Worm (Caenorhabditis elegans): ENCODE results near the gene unc-32.
A peak's percentile ranks its signal among the peaks of the same experiment; 100 is the strongest.

unc-32 gene

ce11 chrIII:8919784-8920183 is 14.4 kb downstream of the unc-32 start, which contains the start of gene ZK637.15:
Gene ZK637.15, plus strand, starts transcription at chrIII:8920084.
- TF ChIP-seq ref-1 (GFP tag; conservative IDR thresholded peaks at IDR 0.05), result no peak
- no peak for TF ChIP-seq cog-1 (tag; optimal IDR thresholded peaks at IDR 0.05)
- TF ChIP-seq klf-2 (GFP tag; conservative IDR thresholded peaks at IDR 0.05), result no peak
- TF ChIP-seq med-1 (GFP tag; optimal IDR thresholded peaks at IDR 0.05; ENCODE audit: insufficient read depth), result no peak
- TF ChIP-seq T22C8.4 (GFP tag; IDR thresholded peaks at IDR 0.05), result no peak
- no peak for TF ChIP-seq ztf-23 (GFP tag; IDR thresholded peaks at IDR 0.05)
- no peak for TF ChIP-seq flt-1 (GFP tag; IDR thresholded peaks at IDR 0.05)
- TF ChIP-seq ztf-29 (GFP tag; IDR thresholded peaks at IDR 0.05), result no peak
- TF ChIP-seq tab-1 (GFP tag; IDR thresholded peaks at IDR 0.05), result no peak

- no peak for TF ChIP-seq med-1 (GFP tag; optimal IDR thresholded peaks at IDR 0.05; ENCODE audit: insufficient read depth)
- TF ChIP-seq tab-1 (GFP tag; IDR thresholded peaks at IDR 0.05), result no peak
These were observed 16.6 kb downstream of the unc-32 start for ce11 chrIII:8922061-8922460.

- no peak for TF ChIP-seq ztf-29 (GFP tag; IDR thresholded peaks at IDR 0.05)
- no peak for TF ChIP-seq T22C8.4 (GFP tag; IDR thresholded peaks at IDR 0.05)
- TF ChIP-seq ref-1 (GFP tag; conservative IDR thresholded peaks at IDR 0.05), result no peak
- no peak for TF ChIP-seq klf-2 (GFP tag; conservative IDR thresholded peaks at IDR 0.05)
- TF ChIP-seq med-1 (GFP tag; optimal IDR thresholded peaks at IDR 0.05; ENCODE audit: insufficient read depth), result no peak
- no peak for TF ChIP-seq tab-1 (GFP tag; IDR thresholded peaks at IDR 0.05)
- no peak for TF ChIP-seq ztf-23 (GFP tag; IDR thresholded peaks at IDR 0.05)
- TF ChIP-seq cog-1 (tag; optimal IDR thresholded peaks at IDR 0.05), result no peak
- no peak for TF ChIP-seq flt-1 (GFP tag; IDR thresholded peaks at IDR 0.05)
These were observed 17.9 kb downstream of the unc-32 start, which contains the start of gene glb-1 for ce11 chrIII:8923240-8923734. Gene glb-1, minus strand, starts transcription at chrIII:8923290.

- TF ChIP-seq flt-1 (GFP tag; IDR thresholded peaks at IDR 0.05), result no peak
- TF ChIP-seq ztf-23 (GFP tag; IDR thresholded peaks at IDR 0.05), result no peak
- no peak for TF ChIP-seq tab-1 (GFP tag; IDR thresholded peaks at IDR 0.05)
- TF ChIP-seq T22C8.4 (GFP tag; IDR thresholded peaks at IDR 0.05), result no peak
- TF ChIP-seq ztf-29 (GFP tag; IDR thresholded peaks at IDR 0.05), result no peak
- no peak for TF ChIP-seq med-1 (GFP tag; optimal IDR thresholded peaks at IDR 0.05; ENCODE audit: insufficient read depth)
- TF ChIP-seq klf-2 (GFP tag; conservative IDR thresholded peaks at IDR 0.05), result no peak
These were observed 18.5 kb downstream of the unc-32 start, which contains the start of gene ZK637.12 for ce11 chrIII:8923937-8924336. Gene ZK637.12, plus strand, starts transcription at chrIII:8924237.

- TF ChIP-seq tab-1 (GFP tag; IDR thresholded peaks at IDR 0.05) (no peak), ztf-29 (GFP tag; IDR thresholded peaks at IDR 0.05) (no peak), flt-1 (GFP tag; IDR thresholded peaks at IDR 0.05) (no peak), med-1 (GFP tag; optimal IDR thresholded peaks at IDR 0.05; ENCODE audit: insufficient read depth) (no peak), T22C8.4 (GFP tag; IDR thresholded peaks at IDR 0.05) (no peak), klf-2 (GFP tag; conservative IDR thresholded peaks at IDR 0.05) (no peak), ztf-23 (GFP tag; IDR thresholded peaks at IDR 0.05) (no peak), cog-1 (tag; optimal IDR thresholded peaks at IDR 0.05) (no peak), ref-1 (GFP tag; conservative IDR thresholded peaks at IDR 0.05) (no peak)
These were observed 20.1 kb downstream of the unc-32 start for ce11 chrIII:8925539-8925938.

- TF ChIP-seq T22C8.4 (GFP tag; IDR thresholded peaks at IDR 0.05) (no peak), flt-1 (GFP tag; IDR thresholded peaks at IDR 0.05) (no peak), ztf-29 (GFP tag; IDR thresholded peaks at IDR 0.05) (no peak), cog-1 (tag; optimal IDR thresholded peaks at IDR 0.05) (no peak), ztf-23 (GFP tag; IDR thresholded peaks at IDR 0.05) (no peak), ref-1 (GFP tag; conservative IDR thresholded peaks at IDR 0.05) (no peak), klf-2 (GFP tag; conservative IDR thresholded peaks at IDR 0.05) (no peak), tab-1 (GFP tag; IDR thresholded peaks at IDR 0.05) (no peak)
These were observed 21.1 kb downstream of the unc-32 start for ce11 chrIII:8926512-8926911.

ce11 chrIII:8929723-8930122 is 24.3 kb downstream of the unc-32 start, which contains the start of gene arrd-15:
Gene arrd-15, plus strand, starts transcription at chrIII:8930023.
- TF ChIP-seq T22C8.4 (GFP tag; IDR thresholded peaks at IDR 0.05), result no peak
- TF ChIP-seq tab-1 (GFP tag; IDR thresholded peaks at IDR 0.05), result no peak
- no peak for TF ChIP-seq med-1 (GFP tag; optimal IDR thresholded peaks at IDR 0.05; ENCODE audit: insufficient read depth)
- TF ChIP-seq cog-1 (tag; optimal IDR thresholded peaks at IDR 0.05), result no peak
- TF ChIP-seq ztf-23 (GFP tag; IDR thresholded peaks at IDR 0.05), result no peak

- TF ChIP-seq cog-1 (tag; optimal IDR thresholded peaks at IDR 0.05), result no peak
- no peak for TF ChIP-seq med-1 (GFP tag; optimal IDR thresholded peaks at IDR 0.05; ENCODE audit: insufficient read depth)
- no peak for TF ChIP-seq tab-1 (GFP tag; IDR thresholded peaks at IDR 0.05)
- no peak for TF ChIP-seq flt-1 (GFP tag; IDR thresholded peaks at IDR 0.05)
- no peak for TF ChIP-seq ztf-29 (GFP tag; IDR thresholded peaks at IDR 0.05)
These were observed 28.3 kb downstream of the unc-32 start for ce11 chrIII:8933696-8934095.

- TF ChIP-seq ztf-23 (GFP tag; IDR thresholded peaks at IDR 0.05) (no peak), tab-1 (GFP tag; IDR thresholded peaks at IDR 0.05) (no peak), cog-1 (tag; optimal IDR thresholded peaks at IDR 0.05) (no peak), klf-2 (GFP tag; conservative IDR thresholded peaks at IDR 0.05) (no peak), flt-1 (GFP tag; IDR thresholded peaks at IDR 0.05) (no peak), med-1 (GFP tag; optimal IDR thresholded peaks at IDR 0.05; ENCODE audit: insufficient read depth) (no peak), T22C8.4 (GFP tag; IDR thresholded peaks at IDR 0.05) (no peak), ztf-29 (GFP tag; IDR thresholded peaks at IDR 0.05) (no peak), ref-1 (GFP tag; conservative IDR thresholded peaks at IDR 0.05) (no peak)
These were observed 29.0 kb downstream of the unc-32 start for ce11 chrIII:8934378-8934777.

- peak; percentile 91 for TF ChIP-seq cog-1 (tag; optimal IDR thresholded peaks at IDR 0.05)
- peak; percentile 92 for TF ChIP-seq klf-2 (GFP tag; conservative IDR thresholded peaks at IDR 0.05)
- peak; percentile 54 for TF ChIP-seq med-1 (GFP tag; optimal IDR thresholded peaks at IDR 0.05; ENCODE audit: insufficient read depth)
- peak; percentile 95 for TF ChIP-seq ztf-23 (GFP tag; IDR thresholded peaks at IDR 0.05)
- TF ChIP-seq T22C8.4 (GFP tag; IDR thresholded peaks at IDR 0.05), result peak; percentile 87
- TF ChIP-seq ztf-29 (GFP tag; IDR thresholded peaks at IDR 0.05), result peak; percentile 94
- TF ChIP-seq tab-1 (GFP tag; IDR thresholded peaks at IDR 0.05), result peak; percentile 93
- TF ChIP-seq flt-1 (GFP tag; IDR thresholded peaks at IDR 0.05), result peak; percentile 96
- TF ChIP-seq ref-1 (GFP tag; conservative IDR thresholded peaks at IDR 0.05), result peak; percentile 89
These were observed 32.2 kb downstream of the unc-32 start for ce11 chrIII:8937571-8937970.
